Fruit fly (Drosophila melanogaster) whole organism, prepupa: ENCODE measurements around the gene CG11723.

Source experiments
- Blimp-1 ChIP-seq: fragments of 200-800 bp; sonication (Bioruptor generic); optimal IDR thresholded peaks from 3 replicates; lab custom pipeline; 2017; ENCODE audit warnings: missing biosample characterization, missing genetic modification characterization, mild to moderate bottlenecking, moderate library complexity, missing genetic modification reagents
- CG10669 ChIP-seq: fragments of 200-800 bp; sonication (Bioruptor generic); optimal IDR thresholded peaks from 3 replicates; lab custom pipeline; 2018; ENCODE audit warnings: missing biosample characterization, mild to moderate bottlenecking, missing genetic modification characterization, moderate library complexity
- CG11294 ChIP-seq: fragments of 200-800 bp; sonication (Bioruptor generic); IDR thresholded peaks from 2 replicates; pipeline ENCODE4 v1.3.6; 2022; ENCODE audit warnings: missing biosample characterization, missing genetic modification characterization
- CG11902 ChIP-seq: fragments of 200-800 bp; sonication (Bioruptor generic); optimal IDR thresholded peaks from 3 replicates; lab custom pipeline; 2016; ENCODE audit warnings: missing biosample characterization, missing genetic modification characterization
- CG15336 ChIP-seq: fragments of 200-800 bp; sonication (Bioruptor generic); IDR thresholded peaks from 2 replicates; pipeline ENCODE4 v1.3.6; 2022; ENCODE audit warnings: missing biosample characterization, missing genetic modification characterization
- CG1621 ChIP-seq: fragments of 200-800 bp; sonication (Bioruptor generic); optimal IDR thresholded peaks from 3 replicates; lab custom pipeline; 2018; ENCODE audit warnings: missing biosample characterization, mild to moderate bottlenecking, missing genetic modification characterization
- CG16779 ChIP-seq: fragments of 200-800 bp; sonication (Bioruptor generic); optimal IDR thresholded peaks from 3 replicates; lab custom pipeline; 2017; ENCODE audit warnings: missing biosample characterization, mild to moderate bottlenecking, missing genetic modification characterization
- CG3032 ChIP-seq: fragments of 200-800 bp; optimal IDR thresholded peaks from 2 replicates; lab custom pipeline; 2019; ENCODE audit warnings: missing biosample characterization, mild to moderate bottlenecking, missing genetic modification characterization, moderate library complexity
- CG32006 ChIP-seq: fragments of 200-800 bp; sonication (Bioruptor generic); optimal IDR thresholded peaks from 3 replicates; lab custom pipeline; 2017; ENCODE audit warnings: missing biosample characterization, mild to moderate bottlenecking, missing genetic modification characterization
- CG34406 ChIP-seq: fragments of 200-800 bp; sonication (Bioruptor generic); optimal IDR thresholded peaks from 3 replicates; lab custom pipeline; 2016; ENCODE audit warnings: missing biosample characterization, missing genetic modification characterization
- CG4318 ChIP-seq: fragments of 200-800 bp; sonication (Bioruptor generic); optimal IDR thresholded peaks from 3 replicates; lab custom pipeline; 2017; ENCODE audit warnings: missing biosample characterization, mild to moderate bottlenecking, missing genetic modification characterization
- CG6163 ChIP-seq: fragments of 200-800 bp; sonication (Bioruptor generic); IDR thresholded peaks from 3 replicates; pipeline ENCODE4 v1.3.6; 2022; ENCODE audit warnings: missing biosample characterization, missing genetic modification characterization
- CG6276 ChIP-seq: fragments of 200-800 bp; sonication (Bioruptor generic); optimal IDR thresholded peaks from 2 replicates; lab custom pipeline; 2017; ENCODE audit warnings: missing biosample characterization, mild to moderate bottlenecking, missing genetic modification characterization
- CG6792 ChIP-seq: fragments of 200-800 bp; sonication (Bioruptor generic); optimal IDR thresholded peaks from 3 replicates; lab custom pipeline; 2016; ENCODE audit warnings: missing biosample characterization, missing genetic modification characterization
- CG6808 ChIP-seq: fragments of 200-800 bp; sonication (Bioruptor generic); optimal IDR thresholded peaks from 3 replicates; lab custom pipeline; 2017; ENCODE audit warnings: missing biosample characterization, missing genetic modification characterization, mild to moderate bottlenecking, moderate library complexity, missing genetic modification reagents
- CG6854 ChIP-seq: fragments of 200-800 bp; sonication (Bioruptor generic); optimal IDR thresholded peaks from 2 replicates; lab custom pipeline; 2017; ENCODE audit warnings: missing biosample characterization, mild to moderate bottlenecking, missing genetic modification characterization
- CG7368 ChIP-seq: fragments of 200-800 bp; sonication (Bioruptor generic); optimal IDR thresholded peaks from 3 replicates; lab custom pipeline; 2016; ENCODE audit warnings: missing biosample characterization, missing genetic modification characterization
- CG8119 ChIP-seq: fragments of 200-800 bp; sonication (Bioruptor generic); IDR thresholded peaks from 3 replicates; pipeline ENCODE4 v1.3.6; 2022; ENCODE audit warnings: missing biosample characterization, missing genetic modification characterization
- CG8319 ChIP-seq: fragments of 200-800 bp; sonication (Bioruptor generic); optimal IDR thresholded peaks from 3 replicates; lab custom pipeline; 2016; ENCODE audit warnings: missing biosample characterization, missing genetic modification characterization
- CG8632 ChIP-seq: fragments of 200-800 bp; sonication (Bioruptor generic); optimal IDR thresholded peaks from 3 replicates; lab custom pipeline; 2016; ENCODE audit warnings: missing biosample characterization, missing genetic modification characterization
- Eip75B ChIP-seq: fragments of 200-800 bp; sonication (Bioruptor generic); optimal IDR thresholded peaks from 3 replicates; lab custom pipeline; 2016; ENCODE audit warnings: missing biosample characterization, missing genetic modification characterization
- Eip78C ChIP-seq: fragments of 200-800 bp; sonication (Bioruptor generic); peaks from one replicate; lab custom pipeline; 2016; ENCODE audit warnings: missing biosample characterization, missing genetic modification characterization
- Eip93F ChIP-seq: fragments of 200-800 bp; sonication (Bioruptor generic); optimal IDR thresholded peaks from 2 replicates; lab custom pipeline; 2016; ENCODE audit warnings: missing biosample characterization, mild to moderate bottlenecking, missing genetic modification characterization
- Ets21C ChIP-seq: fragments of 200-800 bp; sonication (Bioruptor generic); optimal IDR thresholded peaks from 3 replicates; lab custom pipeline; 2016; ENCODE audit warnings: missing biosample characterization, missing genetic modification characterization
- Ets96B ChIP-seq: fragments of 200-800 bp; optimal IDR thresholded peaks from 2 replicates; lab custom pipeline; 2019; ENCODE audit warnings: missing biosample characterization, mild to moderate bottlenecking, missing genetic modification characterization, moderate library complexity
- Gug ChIP-seq: fragments of 200-800 bp; sonication (Bioruptor generic); IDR thresholded peaks from 2 replicates; pipeline ENCODE4 v1.3.6; 2022; ENCODE audit warnings: missing biosample characterization, missing genetic modification characterization
- Hr38 ChIP-seq: sonication (Bioruptor generic); optimal IDR thresholded peaks from 2 replicates; lab custom pipeline; 2016; ENCODE audit warnings: missing biosample characterization, missing genetic modification characterization
- Hr39 ChIP-seq: fragments of 200-800 bp; sonication (Bioruptor generic); optimal IDR thresholded peaks from 2 replicates; lab custom pipeline; 2016; ENCODE audit warnings: missing biosample characterization, missing genetic modification characterization
- Lpt ChIP-seq: fragments of 200-800 bp; sonication (Bioruptor generic); optimal IDR thresholded peaks from 3 replicates; lab custom pipeline; 2016; ENCODE audit warnings: missing biosample characterization, missing genetic modification characterization
- Met ChIP-seq: fragments of 200-800 bp; sonication (Bioruptor generic); optimal IDR thresholded peaks from 3 replicates; lab custom pipeline; 2016; ENCODE audit warnings: missing biosample characterization, missing genetic modification characterization
- OdsH ChIP-seq: fragments of 200-800 bp; sonication (Bioruptor generic); optimal IDR thresholded peaks from 3 replicates; lab custom pipeline; 2016; ENCODE audit warnings: missing biosample characterization, missing genetic modification characterization
- Smox ChIP-seq: fragments of 200-800 bp; sonication (Bioruptor generic); optimal IDR thresholded peaks from 3 replicates; lab custom pipeline; 2016; ENCODE audit warnings: missing biosample characterization, missing genetic modification characterization
- Sox14 ChIP-seq: fragments of 200-800 bp; sonication (Bioruptor generic); optimal IDR thresholded peaks from 3 replicates; lab custom pipeline; 2016; ENCODE audit warnings: missing biosample characterization, missing genetic modification characterization
- acj6 ChIP-seq: fragments of 200-800 bp; sonication (Bioruptor generic); optimal IDR thresholded peaks from 3 replicates; lab custom pipeline; 2016; ENCODE audit warnings: missing biosample characterization, missing genetic modification characterization
- cyc ChIP-seq: fragments of 200-800 bp; sonication (Bioruptor generic); optimal IDR thresholded peaks from 3 replicates; lab custom pipeline; 2016; ENCODE audit warnings: missing biosample characterization, missing genetic modification characterization
- dac ChIP-seq: fragments of 200-800 bp; sonication (Bioruptor generic); optimal IDR thresholded peaks from 2 replicates; lab custom pipeline; 2017; ENCODE audit warnings: missing biosample characterization, mild to moderate bottlenecking, missing genetic modification characterization
- dsx ChIP-seq: fragments of 200-800 bp; optimal IDR thresholded peaks from 3 replicates; lab custom pipeline; 2019; ENCODE audit warnings: missing biosample characterization, mild to moderate bottlenecking, missing genetic modification characterization, moderate library complexity; ENCODE audit not compliant: poor library complexity, severe bottlenecking
- eg ChIP-seq: fragments of 200-800 bp; sonication (Bioruptor generic); IDR thresholded peaks from 3 replicates; pipeline ENCODE4 v1.3.6; 2022; ENCODE audit warnings: missing biosample characterization, missing genetic modification characterization
- esn ChIP-seq: fragments of 200-800 bp; sonication (Bioruptor generic); optimal IDR thresholded peaks from 2 replicates; lab custom pipeline; 2016; ENCODE audit warnings: missing biosample characterization, mild to moderate bottlenecking, missing genetic modification characterization, moderate library complexity
- fd59A ChIP-seq: fragments of 200-800 bp; sonication (Bioruptor generic); optimal IDR thresholded peaks from 2 replicates; lab custom pipeline; 2017; ENCODE audit warnings: missing biosample characterization, mild to moderate bottlenecking, missing genetic modification characterization, missing genetic modification reagents
- fd85E ChIP-seq: fragments of 200-800 bp; sonication (Bioruptor generic); optimal IDR thresholded peaks from 3 replicates; lab custom pipeline; 2016; ENCODE audit warnings: missing biosample characterization, missing genetic modification characterization
- fkh ChIP-seq: fragments of 200-800 bp; sonication (Bioruptor generic); optimal IDR thresholded peaks from 3 replicates; lab custom pipeline; 2017; ENCODE audit warnings: missing biosample characterization, mild to moderate bottlenecking, missing genetic modification characterization, moderate library complexity
- lz ChIP-seq: fragments of 200-800 bp; sonication (Bioruptor generic); optimal IDR thresholded peaks from 3 replicates; lab custom pipeline; 2016; ENCODE audit warnings: missing biosample characterization, missing genetic modification characterization
- net ChIP-seq: fragments of 200-800 bp; sonication (Bioruptor generic); optimal IDR thresholded peaks from 3 replicates; lab custom pipeline; 2016; ENCODE audit warnings: missing biosample characterization, missing genetic modification characterization
- pdm3 ChIP-seq: fragments of 200-800 bp; sonication (Bioruptor generic); optimal IDR thresholded peaks from 3 replicates; lab custom pipeline; 2016; ENCODE audit warnings: missing biosample characterization, missing genetic modification characterization
- salr ChIP-seq, 2 experiments: fragments of 200-800 bp; sonication (Bioruptor generic); optimal IDR thresholded peaks; 3 replicates each; lab custom pipeline; 2016 to 2018; ENCODE audit warnings: missing biosample characterization in 2 of 2, missing genetic modification characterization in 2 of 2, mild to moderate bottlenecking in 1 of 2
- spab ChIP-seq: fragments of 200-800 bp; sonication (Bioruptor generic); optimal IDR thresholded peaks from 2 replicates; lab custom pipeline; 2017; ENCODE audit warnings: missing biosample characterization, mild to moderate bottlenecking, missing genetic modification characterization, missing genetic modification reagents
- ss ChIP-seq, 2 experiments: fragments of 200-800 bp; sonication (Bioruptor generic); optimal IDR thresholded peaks; 2 replicates in 1 of 2; 3 replicates in 1 of 2; lab custom pipeline; 2017 to 2018; ENCODE audit warnings: mild to moderate bottlenecking in 2 of 2, missing biosample characterization in 2 of 2, missing genetic modification characterization in 2 of 2, moderate library complexity in 1 of 2
- svp ChIP-seq: fragments of 200-800 bp; sonication (Bioruptor generic); peaks from one replicate; lab custom pipeline; 2016; ENCODE audit warnings: missing biosample characterization, missing genetic modification characterization
- topi ChIP-seq: fragments of 200-800 bp; sonication (Bioruptor generic); optimal IDR thresholded peaks from 3 replicates; lab custom pipeline; 2016; ENCODE audit warnings: missing biosample characterization, missing genetic modification characterization
- vri ChIP-seq: fragments of 200-800 bp; sonication (Bioruptor generic); optimal IDR thresholded peaks from 3 replicates; lab custom pipeline; 2016; ENCODE audit warnings: missing biosample characterization, mild to moderate bottlenecking, missing genetic modification characterization

CG11723 gene

DNA sequence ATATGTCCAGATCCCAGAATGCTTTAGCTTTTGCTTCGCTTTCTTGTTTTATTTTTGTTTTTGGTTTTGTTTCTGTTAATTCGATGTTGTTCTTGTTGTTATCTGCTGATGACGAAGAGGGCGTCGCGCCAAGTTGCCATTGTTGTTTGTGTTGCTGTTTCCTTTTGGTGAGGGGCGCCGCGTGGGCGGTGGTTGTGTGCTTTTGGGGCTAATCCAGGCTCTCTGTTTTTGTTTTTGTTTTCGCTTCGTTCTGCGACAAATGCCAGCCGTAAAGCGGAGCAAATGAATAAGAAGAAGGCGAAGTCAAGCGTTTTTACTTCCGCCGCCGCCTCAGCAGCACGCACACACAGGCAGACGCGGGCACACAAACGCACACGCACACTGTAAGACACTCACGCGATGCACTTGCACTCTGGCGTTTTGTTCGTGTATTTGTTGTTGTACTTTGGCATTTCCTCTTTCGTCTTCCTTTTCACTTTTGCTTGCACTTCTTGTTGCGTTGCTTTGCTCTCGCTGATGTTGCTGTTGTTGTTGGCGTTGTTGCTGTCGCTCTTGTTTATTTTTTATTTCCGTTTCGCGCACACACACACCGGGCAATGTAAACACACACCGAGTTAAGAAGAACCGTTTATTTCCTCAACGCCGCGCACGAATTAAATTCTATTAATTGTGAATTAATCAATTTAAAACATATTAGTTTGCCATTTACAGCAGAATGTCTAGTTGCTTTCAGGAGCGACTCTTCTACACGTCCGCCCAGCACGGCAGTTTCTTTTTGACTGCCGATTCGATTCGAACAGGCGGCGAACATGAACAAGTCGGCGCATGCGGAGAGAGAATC, 31.1 kb upstream of the CG11723 start, which contains the start of gene aop:
Gene aop, minus strand, starts transcription at position 786 of the 841 bp plus-strand sequence.
- TF ChIP-seq salr (GFP tag; optimal IDR thresholded peaks at IDR 0.05; lab: Kevin White, UChicago) (no peak), CG7368 (GFP tag; lab: Kevin White, UChicago) (no peak), CG8319 (GFP tag; lab: Kevin White, UChicago) (no peak), pdm3 (peak; percentile 28), CG1621 (peak; percentile 21), Hr38 (GFP tag; lab: Kevin White, UChicago) (no peak), CG6792 (GFP tag; lab: Kevin White, UChicago) (no peak), lz (GFP tag; lab: Kevin White, UChicago) (peak; percentile 1), topi (GFP tag; lab: Kevin White, UChicago) (peak; percentile 54), Gug (GFP tag; lab: Robert Waterston, UW) (no peak), CG32006 (no peak), Blimp-1 (GFP tag; lab: Kevin White, UChicago) (peak; percentile 69), Eip78C (peak; percentile 68), Eip75B (peak; percentile 59), ss (GFP tag; optimal IDR thresholded peaks at IDR 0.05; lab: Kevin White, UChicago) (peak; percentile 68 to 83), fd85E (GFP tag; lab: Kevin White, UChicago) (no peak), CG6854 (GFP tag; lab: Kevin White, UChicago) (peak; percentile 54), svp (GFP tag; lab: Kevin White, UChicago) (peak; percentile 85), CG6163 (GFP tag; lab: Robert Waterston, UW) (peak; percentile 65), CG15336 (GFP tag; lab: Robert Waterston, UW) (peak; percentile 48), esn (GFP tag; lab: Kevin White, UChicago) (peak; percentile 23), vri (GFP tag; lab: Kevin White, UChicago) (peak; percentile 52), eg (no peak; the same call in 2 of the 3 replicates), CG8632 (GFP tag; lab: Kevin White, UChicago) (peak; percentile 25), acj6 (no peak), Smox (peak; percentile 38), CG11902 (no peak), cyc (GFP tag; lab: Kevin White, UChicago) (no peak), CG10669 (GFP tag; lab: Kevin White, UChicago) (no peak), fd59A (no peak), Ets21C (no peak), CG8119 (GFP tag; lab: Robert Waterston, UW) (no peak), CG6276 (GFP tag; lab: Kevin White, UChicago) (peak; percentile 51), CG6808 (peak; percentile 40), dac (GFP tag; lab: Kevin White, UChicago) (no peak), Eip93F (GFP tag; lab: Kevin White, UChicago) (peak; percentile 55), CG34406 (GFP tag; lab: Kevin White, UChicago) (no peak), CG11294 (no peak), Sox14 (GFP tag; lab: Kevin White, UChicago) (peak; percentile 42), Hr39 (no peak), Lpt (GFP tag; lab: Kevin White, UChicago) (no peak), CG3032 (tag; lab: Kevin White, UChicago) (no peak), dsx (GFP tag; lab: Kevin White, UChicago) (peak; percentile 69), fkh (peak; percentile 70), CG16779 (tag; lab: Kevin White, UChicago) (peak; percentile 60), OdsH (GFP tag; lab: Kevin White, UChicago) (no peak), Ets96B (peak; percentile 29), spab (GFP tag; lab: Kevin White, UChicago) (peak; percentile 12), Met (GFP tag; lab: Kevin White, UChicago) (peak; percentile 58), net (GFP tag; lab: Kevin White, UChicago) (peak; percentile 58), CG4318 (GFP tag; lab: Kevin White, UChicago) (no peak)
